Worm (Caenorhabditis elegans) whole organism, L4/young adult: ENCODE results near the gene F11D5.7.

Experiments
- W03F9.2 ChIP-seq: fragments of 150-350 bp; optimal IDR thresholded peaks from 2 replicates; lab custom pipeline; 2014; ENCODE audit warnings: missing biosample characterization, missing genetic modification characterization
- dao-5 ChIP-seq: sonication (generic microtip); optimal IDR thresholded peaks from 2 replicates; lab custom pipeline; 2016; ENCODE audit warnings: missing genotype, missing genetic modification characterization, moderate library complexity, missing compliant biosample characterization
- him-1 ChIP-seq: sonication (generic microtip); optimal IDR thresholded peaks from 2 replicates; lab custom pipeline; 2016; ENCODE audit warnings: missing genotype, missing genetic modification reagents, missing genetic modification characterization, missing compliant biosample characterization

F11D5.7 gene

DNA sequence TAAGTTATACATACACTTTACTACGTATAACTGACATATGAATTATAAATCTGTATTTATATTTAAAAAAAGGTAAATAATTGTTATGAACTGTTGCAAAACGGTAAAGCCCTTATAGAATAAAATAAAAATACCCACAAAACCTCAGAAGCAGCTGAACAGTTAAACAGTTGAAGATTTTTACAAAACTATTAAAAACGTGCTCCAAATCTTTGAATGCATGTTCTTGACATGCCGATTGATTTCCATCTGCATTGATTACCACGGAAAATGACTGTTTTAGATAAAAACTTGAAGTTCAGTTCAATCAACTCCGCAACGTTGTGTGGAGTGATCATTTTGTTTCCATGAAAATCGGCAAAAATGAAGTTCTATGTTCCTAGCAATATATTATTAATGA is at the start of gene F11D5.7:
F11D5.7 (plus strand) TSS at position 301 of the 400 bp plus-strand sequence.
- TF ChIP-seq him-1 (tag; lab: Kevin White, UChicago) (no peak), W03F9.2 (tag; lab: Kevin White, UChicago) (no peak), dao-5 (no peak)

DNA sequence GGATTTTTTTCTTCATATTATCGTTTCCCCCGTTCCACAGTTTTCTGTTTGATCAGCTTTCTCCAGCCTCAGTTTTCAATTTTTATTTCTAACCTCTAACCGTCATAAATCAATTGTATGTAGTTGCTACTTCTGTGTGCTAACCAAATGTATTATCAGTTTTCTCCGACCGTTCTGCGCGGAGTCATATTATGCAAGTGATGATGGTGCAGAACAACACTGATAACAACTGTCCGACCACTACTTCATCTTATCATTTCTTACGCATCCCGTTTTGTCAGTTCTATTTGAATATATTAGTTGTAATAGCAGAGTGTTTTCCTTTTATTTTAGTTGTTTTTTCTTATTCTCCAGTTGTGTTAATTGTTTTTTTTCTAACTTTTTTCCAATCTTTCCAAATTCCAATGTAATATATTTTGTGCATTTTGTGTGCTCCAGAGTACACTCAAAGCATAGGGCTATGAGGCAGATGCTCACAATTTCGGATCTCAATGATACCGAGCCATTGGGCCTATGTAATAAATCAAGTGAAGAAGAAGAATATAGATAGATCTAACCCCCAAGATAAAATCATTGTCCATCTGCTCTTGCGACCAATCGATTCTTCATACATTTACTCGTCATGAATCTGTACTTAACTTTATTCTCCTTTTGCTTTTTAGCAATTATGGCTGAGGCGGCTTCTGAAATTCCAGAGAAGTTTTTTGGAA is 47.2 kb upstream of the F11D5.7 start, which contains the start of gene lbp-3:
lbp-3 (plus strand) TSS at position 589 of the 710 bp plus-strand sequence.
- TF ChIP-seq dao-5 (no peak), him-1 (tag; lab: Kevin White, UChicago) (no peak), W03F9.2 (tag; lab: Kevin White, UChicago) (no peak)

DNA sequence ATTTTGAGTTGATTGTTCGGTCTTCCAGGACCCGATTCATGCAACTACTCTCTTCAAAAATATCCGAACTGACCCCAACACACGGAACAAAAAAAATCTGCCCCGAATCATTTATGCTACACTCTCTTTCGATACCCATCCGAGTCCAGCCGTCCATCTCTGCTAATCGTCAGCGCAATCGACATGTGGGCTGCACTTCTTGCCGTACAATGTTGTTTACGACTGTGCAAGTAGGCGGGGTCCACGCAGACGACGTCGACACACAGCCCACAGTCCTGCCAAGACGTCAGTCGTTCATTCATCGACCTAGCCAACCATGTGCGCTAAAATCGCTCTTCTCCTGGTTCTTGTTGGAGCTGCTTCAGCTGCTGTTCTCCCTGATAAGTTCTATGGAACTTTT is 45.3 kb upstream of the F11D5.7 start, which contains the start of gene lbp-1:
lbp-1 (plus strand) TSS at position 301 of the 400 bp plus-strand sequence.
- TF ChIP-seq W03F9.2 (tag; lab: Kevin White, UChicago) = no peak

DNA sequence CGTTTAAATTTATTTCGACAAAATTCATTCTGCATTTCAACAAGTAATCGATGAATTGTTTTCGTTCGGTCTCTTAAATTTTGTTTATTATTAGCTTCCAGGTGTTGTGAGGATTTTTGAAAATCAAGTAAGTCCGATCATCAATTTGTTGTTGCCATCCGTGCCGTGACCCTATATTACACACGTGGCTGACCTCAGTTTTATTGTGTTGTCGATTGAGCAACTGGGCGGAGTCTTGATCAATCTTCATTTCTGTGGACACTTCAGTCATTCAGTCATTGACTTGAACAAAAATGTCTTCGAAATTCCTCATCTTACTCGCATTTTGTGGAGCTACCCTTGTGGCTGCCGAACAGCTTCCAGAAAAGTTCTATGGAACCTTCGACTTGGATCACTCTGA is 43.7 kb upstream of the F11D5.7 start, which contains the start of gene lbp-2:
lbp-2 (plus strand) TSS at position 102 of the 400 bp plus-strand sequence.
- TF ChIP-seq dao-5 (no peak), him-1 (tag; lab: Kevin White, UChicago) (no peak), W03F9.2 (tag; lab: Kevin White, UChicago) (no peak)

DNA sequence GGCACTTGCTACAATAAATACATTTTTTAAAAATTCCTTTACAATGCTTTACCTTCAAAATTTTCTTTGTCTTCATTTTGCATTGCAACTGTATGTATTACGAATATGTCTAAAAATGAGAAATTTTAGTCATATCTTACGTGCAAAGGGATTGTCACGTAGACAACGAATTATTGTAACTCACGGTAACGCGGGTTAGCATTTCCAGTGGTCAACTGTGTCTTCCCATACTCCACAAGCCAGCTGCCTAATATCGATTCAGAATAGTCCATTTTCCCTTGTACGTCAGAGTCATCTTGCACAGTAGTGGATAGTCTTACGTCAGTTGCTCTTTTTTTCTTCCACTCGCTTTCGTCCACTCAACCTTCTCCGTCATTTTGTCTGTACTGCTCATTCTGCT is 41.6 kb upstream of the F11D5.7 start, which contains the start of gene fbxb-71:
fbxb-71 (plus strand) TSS at position 301 of the 400 bp plus-strand sequence.
- TF ChIP-seq dao-5 (no peak), him-1 (tag; lab: Kevin White, UChicago) (no peak), W03F9.2 (tag; lab: Kevin White, UChicago) (no peak)

DNA sequence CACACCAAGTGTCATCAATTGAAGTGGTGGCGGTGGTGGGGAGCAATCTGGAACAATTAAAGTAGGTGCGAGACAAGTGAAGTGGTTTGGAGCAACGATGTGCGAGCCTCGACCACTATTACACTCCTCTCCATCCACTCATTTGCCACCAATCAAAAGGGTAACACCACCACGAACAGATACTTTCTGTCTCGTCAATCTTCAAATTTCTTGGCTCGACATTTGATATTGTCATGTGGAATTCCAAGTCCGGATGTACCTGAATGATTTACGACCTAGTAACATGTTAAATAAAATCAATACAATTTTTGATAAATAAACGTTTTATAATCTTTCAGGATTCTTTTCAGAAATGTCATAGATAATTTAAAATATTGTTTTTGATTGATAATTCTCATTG is 33.4 kb upstream of the F11D5.7 start, which contains the start of gene sul-1:
sul-1 (minus strand) TSS at position 101 of the 400 bp plus-strand sequence.
- no peak for TF ChIP-seq him-1 (tag; lab: Kevin White, UChicago)
- TF ChIP-seq dao-5 = no peak

DNA sequence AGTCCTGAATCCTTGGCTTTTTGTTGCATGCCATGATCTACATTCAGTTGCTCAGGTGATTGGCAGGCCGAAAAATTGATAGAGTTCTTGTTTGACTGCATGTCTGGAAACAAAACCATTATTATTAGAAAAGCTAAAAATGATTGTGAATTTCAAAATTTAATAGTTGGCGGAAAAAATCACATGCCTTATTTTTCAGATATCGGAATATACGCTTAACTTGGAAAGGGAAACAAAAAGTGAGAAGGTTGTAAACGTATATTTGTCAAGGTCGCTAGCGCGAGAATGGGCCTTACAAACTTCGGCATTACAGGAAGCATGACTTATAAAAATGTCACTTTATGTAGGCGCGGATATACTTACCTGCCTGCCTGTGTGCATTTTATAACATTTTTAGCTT is 32.5 kb upstream of the F11D5.7 start, which contains the start of gene K09C4.9:
K09C4.9 (minus strand) TSS at position 101 of the 400 bp plus-strand sequence.
- no peak for TF ChIP-seq him-1 (tag; lab: Kevin White, UChicago)
- TF ChIP-seq W03F9.2 (tag; lab: Kevin White, UChicago) = no peak
- no peak for TF ChIP-seq dao-5

DNA sequence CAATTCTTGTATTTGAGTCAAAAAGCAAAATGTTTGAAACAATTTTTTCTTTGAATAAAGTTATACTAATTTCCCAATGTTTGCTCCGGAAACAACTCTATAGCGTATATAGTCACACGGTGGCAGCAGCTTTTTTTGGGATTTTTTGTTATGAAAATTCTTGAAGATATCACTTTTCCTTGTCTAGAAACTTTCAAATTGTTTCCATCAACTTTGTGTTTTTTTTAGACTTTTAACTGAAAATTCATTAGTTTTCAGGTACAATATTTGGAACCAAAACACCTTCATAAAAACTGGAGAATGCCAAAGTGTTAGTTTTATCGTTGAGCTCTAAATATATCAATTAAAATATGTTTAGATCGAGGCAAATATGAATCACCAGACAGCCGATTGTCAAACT is 31.6 kb upstream of the F11D5.7 start, which contains the start of gene K09C4.7:
K09C4.7 (plus strand) TSS at position 301 of the 400 bp plus-strand sequence.
- TF ChIP-seq W03F9.2 (tag; lab: Kevin White, UChicago) (no peak), him-1 (tag; lab: Kevin White, UChicago) (no peak), dao-5 (no peak)

DNA sequence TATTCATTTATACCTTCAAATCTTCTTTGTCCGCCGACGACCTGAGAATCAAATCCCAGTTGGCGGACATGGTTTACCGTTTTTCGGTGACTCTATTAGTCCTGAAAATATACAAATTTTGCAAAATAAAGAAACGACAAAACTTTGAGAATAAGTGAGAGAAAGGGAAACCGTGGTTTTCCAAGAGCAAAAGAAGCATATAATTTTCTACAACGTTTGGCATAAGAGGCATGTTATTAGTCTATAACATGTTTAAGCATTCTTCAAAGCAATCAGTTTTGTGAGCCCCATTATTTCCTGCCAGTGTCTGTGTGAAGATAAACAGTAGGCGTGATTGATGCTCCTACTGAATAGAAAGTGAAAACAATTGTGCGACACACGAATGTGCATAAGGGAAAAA is 24.0 kb upstream of the F11D5.7 start, which contains the start of gene K09C4.10:
K09C4.10 (minus strand) TSS at position 101 of the 400 bp plus-strand sequence.
- no peak for TF ChIP-seq him-1 (tag; lab: Kevin White, UChicago)
- no peak for TF ChIP-seq dao-5
- TF ChIP-seq W03F9.2 (tag; lab: Kevin White, UChicago) = no peak

DNA sequence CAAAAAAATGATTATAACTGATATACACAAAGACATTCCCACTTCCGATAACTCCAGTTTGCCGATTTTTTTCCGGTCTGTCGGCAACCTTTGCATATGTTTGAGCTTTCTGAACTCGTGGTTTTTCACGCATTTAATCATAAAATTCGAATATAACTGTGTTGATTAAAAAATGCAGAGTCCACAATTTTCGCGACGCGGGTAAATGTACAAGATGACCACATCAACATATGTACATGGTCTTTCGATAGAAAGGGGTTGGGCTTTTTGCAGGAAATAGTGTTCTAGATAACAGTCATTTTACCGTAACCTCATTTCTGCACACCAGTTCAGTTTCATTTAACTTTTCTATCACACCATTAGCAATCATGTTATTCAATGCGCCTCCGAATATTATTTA is 21.9 kb upstream of the F11D5.7 start, which contains the start of gene K09C4.5:
K09C4.5 (plus strand) TSS at position 326 of the 400 bp plus-strand sequence.
- no peak for TF ChIP-seq him-1 (tag; lab: Kevin White, UChicago)
- no peak for TF ChIP-seq W03F9.2 (tag; lab: Kevin White, UChicago)
- no peak for TF ChIP-seq dao-5

DNA sequence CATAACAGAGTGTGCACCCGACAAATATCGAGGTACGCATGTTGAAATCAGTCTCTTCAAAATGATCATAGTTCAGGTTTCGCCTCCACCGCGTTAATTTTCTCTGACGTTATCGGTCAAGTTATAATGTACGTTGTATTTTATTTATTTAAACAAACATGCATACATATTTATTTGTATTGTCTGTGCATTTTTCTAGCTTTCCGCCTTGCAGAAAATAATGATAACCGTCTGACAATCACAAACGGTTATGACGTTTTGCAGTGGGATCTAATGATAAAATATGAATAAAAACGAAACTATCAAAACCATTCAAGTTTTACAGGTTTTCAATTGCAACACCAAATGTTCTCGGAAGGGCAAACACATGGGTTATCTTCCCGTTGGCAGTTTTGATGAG is 21.0 kb upstream of the F11D5.7 start:
- TF ChIP-seq W03F9.2 (tag; lab: Kevin White, UChicago) = no peak
- no peak for TF ChIP-seq him-1 (tag; lab: Kevin White, UChicago)

DNA sequence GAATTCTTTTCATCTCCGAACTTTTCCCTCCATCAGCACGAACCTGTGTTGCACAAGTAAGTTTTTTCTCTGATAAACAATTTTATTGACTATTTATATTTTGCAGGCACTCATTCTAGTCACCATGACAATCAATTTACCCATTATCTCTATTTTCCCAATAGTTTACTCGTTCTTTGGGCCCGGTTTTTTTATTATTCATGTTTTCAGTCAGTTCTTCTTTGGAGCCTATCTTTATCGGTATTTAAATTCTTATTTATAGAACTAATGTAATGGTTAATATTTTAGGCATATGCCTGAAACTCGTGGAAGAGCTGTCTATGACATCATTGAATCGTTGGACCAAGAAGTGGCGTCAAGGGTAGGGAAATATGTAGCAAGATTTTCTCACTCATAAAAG is 19.2 kb upstream of the F11D5.7 start:
- TF ChIP-seq W03F9.2 (tag; lab: Kevin White, UChicago) = no peak
- TF ChIP-seq him-1 (tag; lab: Kevin White, UChicago) = no peak
- no peak for TF ChIP-seq dao-5

DNA sequence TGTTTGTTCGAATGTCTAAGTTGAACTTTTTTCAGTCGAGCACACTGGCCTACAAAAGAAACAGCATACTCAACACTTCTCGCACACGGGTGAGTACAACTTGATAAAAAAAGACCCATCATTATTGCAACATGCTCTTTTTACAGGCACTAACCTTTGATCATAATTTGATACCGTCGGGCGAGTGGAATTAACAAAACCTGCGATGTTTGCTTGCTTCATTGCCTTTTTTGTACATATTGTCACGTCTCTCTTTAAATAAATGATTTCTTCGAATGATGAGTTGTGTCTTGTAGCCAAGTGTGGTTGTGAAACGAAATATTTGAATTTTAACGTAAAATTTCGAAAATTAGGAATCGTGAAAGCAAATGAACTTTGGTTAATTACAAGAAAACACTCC is 18.7 kb upstream of the F11D5.7 start:
- TF ChIP-seq him-1 (tag; lab: Kevin White, UChicago) (no peak), dao-5 (no peak), W03F9.2 (tag; lab: Kevin White, UChicago) (no peak)

DNA sequence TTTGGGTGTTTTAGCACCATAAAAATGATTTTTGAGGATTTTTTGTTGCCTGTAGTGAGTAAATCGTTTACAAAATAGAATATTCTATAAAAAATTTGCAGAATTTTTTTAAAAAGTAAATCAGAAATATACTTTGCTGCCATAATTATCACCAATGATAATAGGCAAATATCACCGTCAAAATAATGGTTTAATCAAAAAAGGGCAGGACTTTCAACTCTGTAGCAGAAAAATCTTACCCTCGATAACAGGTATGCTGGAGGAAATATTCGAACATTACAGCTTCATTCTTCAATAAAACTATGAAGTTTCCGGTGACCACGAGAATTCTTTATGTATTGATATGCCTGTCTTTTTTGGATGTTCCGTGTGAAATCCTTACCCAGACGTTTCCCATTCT is 15.0 kb upstream of the F11D5.7 start, which contains the start of gene K09C4.4:
K09C4.4 (plus strand) TSS at position 301 of the 400 bp plus-strand sequence.
- TF ChIP-seq him-1 (tag; lab: Kevin White, UChicago) (no peak), W03F9.2 (tag; lab: Kevin White, UChicago) (no peak), dao-5 (no peak)
